Worm (Caenorhabditis elegans) whole organism, young adult: Measurements from ENCODE around the gene ccz-1.

Experiments used
- F55B11.4 ChIP-seq: sonication (generic microtip); optimal IDR thresholded peaks from 2 replicates; lab custom pipeline; 2016; ENCODE audit warnings: missing compliant biosample characterization, missing genetic modification characterization, borderline replicate concordance; ENCODE audit not compliant: insufficient read depth
- K11D2.4 ChIP-seq: fragments of 200-800 bp; sonication (Bioruptor generic); IDR thresholded peaks from 2 replicates; pipeline ENCODE4 v1.3.6; 2022; ENCODE audit warnings: missing genetic modification reagents, missing genetic modification characterization, missing compliant biosample characterization
- ama-1 ChIP-seq, 3 experiments: fragments of 150-350 bp in 1 of 3; sonication (generic microtip) in 2 of 3; optimal IDR thresholded peaks; 2 replicates each; lab custom pipeline; 2014 to 2018; ENCODE audit warnings: missing biosample characterization in 2 of 3, missing genetic modification characterization in 2 of 3, missing genetic modification reagents in 2 of 3
- ceh-79 ChIP-seq: sonication (generic microtip); optimal IDR thresholded peaks from 2 replicates; lab custom pipeline; 2017; ENCODE audit warnings: mild to moderate bottlenecking, missing genetic modification characterization, missing compliant biosample characterization
- egrh-3 ChIP-seq: fragments of 200-800 bp; sonication (Bioruptor generic); IDR thresholded peaks from 2 replicates; pipeline ENCODE4 v1.3.6; 2022; ENCODE audit warnings: missing genetic modification reagents, missing genetic modification characterization, missing compliant biosample characterization
- ets-4 ChIP-seq: fragments of 200-800 bp; sonication (Bioruptor generic); optimal IDR thresholded peaks from 2 replicates; lab custom pipeline; 2018; ENCODE audit warnings: mild to moderate bottlenecking, missing genetic modification characterization, missing compliant biosample characterization
- gei-17 ChIP-seq: fragments of 200-800 bp; sonication (Bioruptor generic); optimal IDR thresholded peaks from 2 replicates; lab custom pipeline; 2018; ENCODE audit warnings: mild to moderate bottlenecking, missing genetic modification characterization, missing compliant biosample characterization
- hmg-20 ChIP-seq: fragments of 200-800 bp; sonication (Bioruptor generic); IDR thresholded peaks from 2 replicates; pipeline ENCODE4 v1.3.6; 2022; ENCODE audit warnings: missing genetic modification reagents, missing genetic modification characterization, missing compliant biosample characterization
- nfya-1 ChIP-seq: sonication (generic microtip); optimal IDR thresholded peaks from 2 replicates; lab custom pipeline; 2017; ENCODE audit warnings: antibody characterized with exemption, missing compliant biosample characterization, missing genetic modification characterization, borderline replicate concordance; ENCODE audit not compliant: insufficient read depth
- nfyb-1 ChIP-seq: fragments of 200-800 bp; sonication (Bioruptor generic); IDR thresholded peaks from 2 replicates; pipeline ENCODE4 v1.3.6; 2022; ENCODE audit warnings: missing genetic modification reagents, missing genetic modification characterization, missing compliant biosample characterization
- nhr-90 ChIP-seq: sonication (generic microtip); optimal IDR thresholded peaks from 2 replicates; lab custom pipeline; 2016; ENCODE audit warnings: missing genotype, mild to moderate bottlenecking, missing genetic modification characterization, missing compliant biosample characterization
- sea-2 ChIP-seq: fragments of 200-800 bp; sonication (Bioruptor generic); IDR thresholded peaks from 2 replicates; pipeline ENCODE4 v1.3.6; 2022; ENCODE audit warnings: missing genetic modification characterization, missing compliant biosample characterization

- TF ChIP-seq ceh-79 (tag; lab: Kevin White, UChicago) (no peak), nfya-1 (tag; lab: Kevin White, UChicago) (no peak), hmg-20 (GFP tag; lab: Robert Waterston, UW) (no peak), ama-1 (optimal IDR thresholded peaks at IDR 0.05; lab: Kevin White, UChicago) (no peak), ama-1 (GFP tag; optimal IDR thresholded peaks at IDR 0.05; lab: Kevin White, UChicago) (no peak), K11D2.4 (0 out of 2 replicates have a peak, but pooled peaks have one; percentile 37), gei-17 (GFP tag; lab: Kevin White, UChicago) (no peak), egrh-3 (GFP tag; lab: Robert Waterston, UW) (peak; percentile 79), F55B11.4 (tag; lab: Kevin White, UChicago) (no peak), nhr-90 (no peak), nfyb-1 (GFP tag; lab: Robert Waterston, UW) (0 out of 2 replicates have a peak, but pooled peaks have one; percentile 46), sea-2 (GFP tag; lab: Robert Waterston, UW) (no peak), ets-4 (GFP tag; lab: Kevin White, UChicago) (no peak)
Observed at ce11 chrV:13655202-13655764, 23.4 kb upstream of the ccz-1 start.
